Fruit fly (Drosophila melanogaster): ENCODE measurements around the gene Pomp.

Pomp gene

dm6 chr2L:20758847-20759465 is 28.5 kb upstream of the Pomp start (continued):
- TF ChIP-seq CG4404 (GFP tag; IDR thresholded peaks at IDR 0.05) (peak; percentile 64), Mes4 (GFP tag; optimal IDR thresholded peaks at IDR 0.05) (peak; percentile 0), ase (GFP tag; IDR thresholded peaks at IDR 0.05) (no peak), az2 (GFP tag; optimal IDR thresholded peaks at IDR 0.05) (peak; percentile 50), E2f2 (GFP tag; IDR thresholded peaks at IDR 0.05) (peak; percentile 54), nmo (GFP tag; optimal IDR thresholded peaks at IDR 0.05) (peak; percentile 30), usp (GFP tag; optimal IDR thresholded peaks at IDR 0.05) (no peak), NK7.1 (GFP tag; optimal IDR thresholded peaks at IDR 0.05) (peak; percentile 49), gsb-n (tag; optimal IDR thresholded peaks at IDR 0.05) (no peak), klu (GFP tag; IDR thresholded peaks at IDR 0.05) (peak; percentile 78), sim (GFP tag; IDR thresholded peaks at IDR 0.05) (no peak), mirr (GFP tag; optimal IDR thresholded peaks at IDR 0.05) (no peak), chm (GFP tag; IDR thresholded peaks at IDR 0.05) (no peak), row (GFP tag; IDR thresholded peaks at IDR 0.05) (peak; percentile 80), mld (GFP tag; IDR thresholded peaks at IDR 0.05; ENCODE audit: partially characterized antibody) (no peak), Eip74EF (GFP tag; optimal IDR thresholded peaks at IDR 0.05) (no peak), dmrt99B (tag; optimal IDR thresholded peaks at IDR 0.05) (peak; percentile 72), Hr51 (GFP tag; optimal IDR thresholded peaks at IDR 0.05) (peak; percentile 41 to 60), CG15269 (tag; optimal IDR thresholded peaks at IDR 0.05) (peak; percentile 64), Fer2 (tag; optimal IDR thresholded peaks at IDR 0.05) (peak; percentile 36), ro (GFP tag; IDR thresholded peaks at IDR 0.05) (0 out of 2 replicates have a peak, but pooled peaks have one; percentile 18), CG17802 (tag; optimal IDR thresholded peaks at IDR 0.05) (no peak), odd (GFP tag; optimal IDR thresholded peaks at IDR 0.05) (no peak), Nf-YB (GFP tag; optimal IDR thresholded peaks at IDR 0.05) (peak; percentile 5), CG17829 (tag; optimal IDR thresholded peaks at IDR 0.05) (peak; percentile 72), fd102C (GFP tag; optimal IDR thresholded peaks at IDR 0.05) (no peak), Sry-β (GFP tag; optimal IDR thresholded peaks at IDR 0.05) (no peak), Blimp-1 (GFP tag; optimal IDR thresholded peaks at IDR 0.05) (peak; percentile 62), Ssrp (tag; optimal IDR thresholded peaks at IDR 0.05) (peak; percentile 34), fru (optimal IDR thresholded peaks at IDR 0.05) (no peak), CG12071 (GFP tag; optimal IDR thresholded peaks at IDR 0.05) (peak; percentile 47), Atf6 (GFP tag; IDR thresholded peaks at IDR 0.05) (peak; percentile 80), MTF-1 (GFP tag; optimal IDR thresholded peaks at IDR 0.05; ENCODE audit: borderline replicate concordance) (no peak), sna (GFP tag; IDR thresholded peaks at IDR 0.05; ENCODE audit: partially characterized antibody) (no peak), gcm (GFP tag; optimal IDR thresholded peaks at IDR 0.05) (no peak), scrt (GFP tag; optimal IDR thresholded peaks at IDR 0.05) (peak; percentile 78), wek (GFP tag; optimal IDR thresholded peaks at IDR 0.05) (no peak), CG11456 (GFP tag; IDR thresholded peaks at IDR 0.05) (peak; percentile 82), Lhr (GFP tag; optimal IDR thresholded peaks at IDR 0.05) (no peak), ci (GFP tag; IDR thresholded peaks at IDR 0.05) (no peak; the same call in 2 of the 3 replicates), Dip3 (GFP tag; optimal IDR thresholded peaks at IDR 0.05) (peak; percentile 57), HmgZ (tag; optimal IDR thresholded peaks at IDR 0.05) (peak; percentile 31), ranshi (GFP tag; IDR thresholded peaks at IDR 0.05) (peak; percentile 80), CG31388 (GFP tag; optimal IDR thresholded peaks at IDR 0.05) (no peak), CG2889 (GFP tag; IDR thresholded peaks at IDR 0.05) (peak; percentile 42; the same call in 1 of the 3 replicates), esg (GFP tag; conservative IDR thresholded peaks at IDR 0.05) (peak; percentile 59), onecut (GFP tag; IDR thresholded peaks at IDR 0.05) (peak; percentile 52), Mrtf (GFP tag; IDR thresholded peaks at IDR 0.05) (peak; percentile 56), Lpt (GFP tag; optimal IDR thresholded peaks at IDR 0.05) (no peak), Jarid2 (GFP tag; optimal IDR thresholded peaks at IDR 0.05) (peak; percentile 49)
